Fruit fly (Drosophila melanogaster) whole organism, prepupa: ENCODE data around the gene tank.

Experiments
- CG6808 ChIP-seq: fragments of 200-800 bp; sonication (Bioruptor generic); optimal IDR thresholded peaks from 3 replicates; lab custom pipeline; 2017; ENCODE audit warnings: missing biosample characterization, missing genetic modification characterization, mild to moderate bottlenecking, moderate library complexity, missing genetic modification reagents
- Gug ChIP-seq: fragments of 200-800 bp; sonication (Bioruptor generic); IDR thresholded peaks from 2 replicates; pipeline ENCODE4 v1.3.6; 2022; ENCODE audit warnings: missing biosample characterization, missing genetic modification characterization
- Hr39 ChIP-seq: fragments of 200-800 bp; sonication (Bioruptor generic); optimal IDR thresholded peaks from 2 replicates; lab custom pipeline; 2016; ENCODE audit warnings: missing biosample characterization, missing genetic modification characterization
- eg ChIP-seq: fragments of 200-800 bp; sonication (Bioruptor generic); IDR thresholded peaks from 3 replicates; pipeline ENCODE4 v1.3.6; 2022; ENCODE audit warnings: missing biosample characterization, missing genetic modification characterization
- fd59A ChIP-seq: fragments of 200-800 bp; sonication (Bioruptor generic); optimal IDR thresholded peaks from 2 replicates; lab custom pipeline; 2017; ENCODE audit warnings: missing biosample characterization, mild to moderate bottlenecking, missing genetic modification characterization, missing genetic modification reagents
- pdm3 ChIP-seq: fragments of 200-800 bp; sonication (Bioruptor generic); optimal IDR thresholded peaks from 3 replicates; lab custom pipeline; 2016; ENCODE audit warnings: missing biosample characterization, missing genetic modification characterization

DNA sequence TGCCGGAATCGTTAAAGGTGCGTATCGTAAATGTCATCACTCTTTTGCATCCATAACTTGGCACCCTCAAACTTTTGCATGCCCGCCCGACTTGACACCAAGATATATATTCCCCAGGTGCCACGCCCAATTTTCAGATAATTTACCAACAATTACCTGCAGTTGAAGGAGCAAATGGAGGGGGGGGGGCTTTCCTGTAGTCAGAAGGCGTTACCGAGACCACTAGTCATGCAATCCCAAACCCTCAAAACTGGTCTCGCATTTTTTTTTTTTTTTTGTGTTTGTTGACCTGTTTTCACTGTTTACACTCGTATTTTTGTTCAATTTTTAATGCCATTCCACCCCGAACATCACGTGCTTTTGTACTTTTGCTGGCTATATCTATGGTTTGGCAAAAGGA is 12.1 kb downstream of the tank start:
- TF ChIP-seq pdm3 (GFP tag; lab: Kevin White, UChicago) (no peak), Hr39 (GFP tag; lab: Kevin White, UChicago) (no peak), CG6808 (GFP tag; lab: Kevin White, UChicago) (no peak), fd59A (no peak), eg (GFP tag; lab: Robert Waterston, UW) (no peak), Gug (no peak)
